Fruit fly (Drosophila melanogaster) S2 (cell line): ENCODE data around the gene CG8010.

Experiments
- CG8478 ChIP-seq: fragments of >200 bp; optimal IDR thresholded peaks from 2 replicates; lab custom pipeline; 2018
- CTCF ChIP-seq, 2 experiments: fragments of >200 bp; optimal IDR thresholded peaks; 2 replicates each; lab custom pipeline; 2018

DNA sequence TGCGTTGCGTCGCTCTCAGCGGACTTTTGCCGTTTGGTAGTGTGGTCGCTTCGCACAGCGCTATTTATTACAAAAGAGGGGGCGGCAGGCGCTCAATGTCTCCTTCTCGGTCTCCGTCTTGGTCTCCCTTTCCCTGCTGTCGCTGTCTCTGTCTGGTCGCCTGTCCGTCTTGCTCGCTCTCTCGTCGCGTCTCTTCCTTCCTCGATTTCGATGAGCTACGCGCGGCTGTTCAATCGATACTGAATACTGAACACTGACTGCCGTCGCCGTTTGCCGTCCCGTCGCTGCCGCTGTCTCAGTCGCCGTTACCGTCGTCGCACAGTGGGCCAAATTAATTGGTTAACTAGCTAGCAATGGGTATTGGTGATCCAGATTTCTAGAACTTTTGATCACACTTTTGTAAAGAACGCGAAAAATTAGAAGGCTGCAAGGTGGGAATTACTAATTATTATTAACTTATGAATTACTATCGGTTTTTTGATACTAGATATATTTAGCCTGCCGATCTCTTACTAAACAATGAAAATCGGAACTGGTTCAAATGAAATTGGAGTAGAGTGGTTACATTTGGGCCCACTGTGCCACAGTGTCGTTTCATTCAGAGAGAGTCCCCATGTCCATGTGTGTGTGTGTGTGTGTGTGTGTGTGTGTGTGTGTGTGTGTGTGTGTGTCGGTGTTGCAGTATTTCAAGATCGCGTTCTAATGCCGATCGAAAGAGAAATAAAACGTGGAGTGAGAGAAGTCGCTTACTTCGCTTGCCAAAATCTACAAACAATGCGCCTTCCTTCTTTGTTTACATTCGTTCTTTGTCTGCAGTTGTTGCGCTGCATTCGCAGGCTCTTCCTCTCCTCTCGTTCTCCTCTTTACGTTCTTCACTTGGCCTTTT is 29.4 kb upstream of the CG8010 start, which contains the start of gene CG8034:
- TF ChIP-seq CTCF (optimal IDR thresholded peaks at IDR 0.05; lab: Kevin White, UChicago) (no peak), CG8478 (lab: Kevin White, UChicago) (no peak)
